Fruit fly (Drosophila melanogaster) S2 (cell line): Measurements from ENCODE around the gene pck.

Source experiments
- CG8478 ChIP-seq: fragments of >200 bp; optimal IDR thresholded peaks from 2 replicates; lab custom pipeline; 2018
- CTCF ChIP-seq, 2 experiments: fragments of >200 bp; optimal IDR thresholded peaks; 2 replicates each; lab custom pipeline; 2018

DNA sequence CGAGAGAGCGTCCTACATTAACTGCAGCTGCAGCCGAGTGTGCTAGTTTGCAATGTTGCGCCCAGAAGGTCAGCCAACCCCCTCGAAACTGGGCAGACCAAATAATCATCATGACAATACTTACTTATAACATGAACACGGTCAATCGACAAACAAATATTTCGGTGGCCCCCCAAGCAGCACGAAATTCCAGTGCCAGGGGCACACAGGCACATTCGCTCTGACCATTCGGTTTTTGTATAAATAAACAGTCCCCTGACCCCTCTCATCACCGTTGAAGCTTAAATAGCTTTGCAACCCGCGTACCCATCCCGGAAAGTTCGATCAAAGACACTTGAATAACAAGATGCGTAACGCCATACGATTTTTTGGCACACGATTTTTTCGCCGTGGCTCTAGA is 43.4 kb downstream of the pck start:
- TF ChIP-seq CTCF (optimal IDR thresholded peaks at IDR 0.05; lab: Kevin White, UChicago) (no peak), CG8478 (lab: Kevin White, UChicago) (no peak)
